Fruit fly (Drosophila melanogaster) whole organism, embryonic: ENCODE data around the gene heix.

Experiments used
- Abd-B ChIP-seq: fragments of 200-800 bp; sonication (Bioruptor generic); optimal IDR thresholded peaks from 2 replicates; lab custom pipeline; 2018; ENCODE audit warnings: missing biosample characterization, mild to moderate bottlenecking, missing genetic modification characterization, moderate library complexity
- B-H1 ChIP-seq: fragments of 200-800 bp; sonication (Bioruptor generic); IDR thresholded peaks from 3 replicates; pipeline ENCODE4 v1.3.6; 2022; ENCODE audit warnings: missing biosample characterization, missing genetic modification characterization
- Bgb ChIP-seq: fragments of 200-800 bp; sonication (Bioruptor generic); IDR thresholded peaks from 2 replicates; pipeline ENCODE4 v1.3.6; 2022; ENCODE audit warnings: missing biosample characterization, missing genetic modification characterization; ENCODE audit not compliant: partially characterized antibody
- BtbVII ChIP-seq: fragments of 200-800 bp; sonication (Bioruptor generic); optimal IDR thresholded peaks from 3 replicates; lab custom pipeline; 2017; ENCODE audit warnings: missing biosample characterization, mild to moderate bottlenecking, missing genetic modification characterization
- CG10147 ChIP-seq: fragments of 200-800 bp; sonication (Bioruptor generic); optimal IDR thresholded peaks from 2 replicates; lab custom pipeline; 2019; ENCODE audit warnings: missing biosample characterization, mild to moderate bottlenecking, missing genetic modification characterization, moderate library complexity
- CG10431 ChIP-seq: fragments of 200-800 bp; sonication (Bioruptor generic); optimal IDR thresholded peaks from 3 replicates; lab custom pipeline; 2018; ENCODE audit warnings: missing biosample characterization, mild to moderate bottlenecking, missing genetic modification characterization
- CG10654 ChIP-seq: fragments of 200-800 bp; sonication (Bioruptor generic); optimal IDR thresholded peaks from 2 replicates; lab custom pipeline; 2016; ENCODE audit warnings: missing biosample characterization, missing genetic modification characterization
- CG11093 ChIP-seq: fragments of 200-800 bp; sonication (Bioruptor generic); IDR thresholded peaks from 3 replicates; pipeline ENCODE4 v1.3.6; 2022; ENCODE audit warnings: missing biosample characterization, missing genetic modification characterization
- CG11723 ChIP-seq: fragments of 200-800 bp; sonication (Bioruptor generic); optimal IDR thresholded peaks from 2 replicates; lab custom pipeline; 2017; ENCODE audit warnings: missing biosample characterization, mild to moderate bottlenecking, missing genetic modification characterization
- CG14860 ChIP-seq: fragments of 200-800 bp; sonication (Bioruptor generic); IDR thresholded peaks from 3 replicates; pipeline ENCODE4 v1.3.6; 2022; ENCODE audit warnings: missing biosample characterization, missing genetic modification characterization; ENCODE audit not compliant: partially characterized antibody
- CG1602 ChIP-seq: fragments of 200-800 bp; sonication (Bioruptor generic); optimal IDR thresholded peaks from 3 replicates; lab custom pipeline; 2016; ENCODE audit warnings: missing biosample characterization, missing genetic modification characterization
- CG2120 ChIP-seq: fragments of 200-800 bp; sonication (Bioruptor generic); optimal IDR thresholded peaks from 3 replicates; lab custom pipeline; 2016; ENCODE audit warnings: missing biosample characterization, missing genetic modification characterization
- CG30020 ChIP-seq: fragments of 200-800 bp; optimal IDR thresholded peaks from 2 replicates; lab custom pipeline; 2019; ENCODE audit warnings: missing biosample characterization, mild to moderate bottlenecking, missing genetic modification characterization, moderate library complexity
- CG30431 ChIP-seq: fragments of 200-800 bp; sonication (Bioruptor generic); optimal IDR thresholded peaks from 2 replicates; lab custom pipeline; 2017; ENCODE audit warnings: missing biosample characterization, missing genetic modification characterization
- CG32767 ChIP-seq: fragments of 200-800 bp; sonication (Bioruptor generic); IDR thresholded peaks from 2 replicates; pipeline ENCODE4 v1.3.6; 2022; ENCODE audit warnings: missing biosample characterization, missing genetic modification characterization
- CG3726 ChIP-seq: fragments of 200-800 bp; sonication (Bioruptor generic); IDR thresholded peaks from 3 replicates; pipeline ENCODE4, ENCODE4 v1.3.6; 2022; ENCODE audit warnings: missing biosample characterization, missing genetic modification characterization
- CG42726 ChIP-seq: fragments of 200-800 bp; sonication (Bioruptor generic); IDR thresholded peaks from 2 replicates; pipeline ENCODE4 v1.3.6; 2022; ENCODE audit warnings: missing biosample characterization, missing genetic modification characterization; ENCODE audit not compliant: partially characterized antibody
- CG4282 ChIP-seq: fragments of 200-800 bp; sonication (Bioruptor generic); optimal IDR thresholded peaks from 2 replicates; lab custom pipeline; 2016; ENCODE audit warnings: missing biosample characterization, missing genetic modification characterization
- CG4328 ChIP-seq: fragments of 200-800 bp; sonication (Bioruptor generic); optimal IDR thresholded peaks from 3 replicates; lab custom pipeline; 2017; ENCODE audit warnings: missing biosample characterization, missing genetic modification reagents, missing genetic modification characterization
- CG6175 ChIP-seq: fragments of 200-800 bp; sonication (Bioruptor generic); IDR thresholded peaks from 3 replicates; pipeline ENCODE4 v1.3.6; 2022; ENCODE audit warnings: missing biosample characterization, missing genetic modification characterization
- CG7745 ChIP-seq: fragments of 200-800 bp; sonication (Bioruptor generic); optimal IDR thresholded peaks from 2 replicates; lab custom pipeline; 2018; ENCODE audit warnings: missing biosample characterization, mild to moderate bottlenecking, missing genetic modification characterization, moderate library complexity
- CG8388 ChIP-seq: fragments of 200-800 bp; sonication (Bioruptor generic); optimal IDR thresholded peaks from 2 replicates; lab custom pipeline; 2019; ENCODE audit warnings: missing biosample characterization, mild to moderate bottlenecking, missing genetic modification characterization, moderate library complexity
- CTCF ChIP-seq: fragments of 200-800 bp; sonication (Bioruptor generic); optimal IDR thresholded peaks from 2 replicates; lab custom pipeline; 2017; ENCODE audit warnings: missing biosample characterization, mild to moderate bottlenecking, missing genetic modification characterization, moderate library complexity
- Deaf1 ChIP-seq: fragments of 200-800 bp; optimal IDR thresholded peaks from 3 replicates; lab custom pipeline; 2019; ENCODE audit warnings: missing biosample characterization, mild to moderate bottlenecking, missing genetic modification characterization, moderate library complexity
- Eip74EF ChIP-seq, 2 experiments: fragments of 200-800 bp in 1 of 2; fragments of >200 bp in 1 of 2; sonication (Bioruptor generic) in 1 of 2; optimal IDR thresholded peaks; 2 replicates each; lab custom pipeline; 2017 to 2019; ENCODE audit warnings: missing biosample characterization in 2 of 2, missing genetic modification characterization in 2 of 2, mild to moderate bottlenecking in 1 of 2, moderate library complexity in 1 of 2
- HLHmδ ChIP-seq: fragments of 200-800 bp; sonication (Bioruptor generic); optimal IDR thresholded peaks from 2 replicates; lab custom pipeline; 2018; ENCODE audit warnings: missing biosample characterization, mild to moderate bottlenecking, missing genetic modification characterization, moderate library complexity
- Hr39 ChIP-seq: fragments of >200 bp; optimal IDR thresholded peaks from 2 replicates; lab custom pipeline; 2017
- Mad ChIP-seq: fragments of 200-800 bp; sonication (Bioruptor generic); optimal IDR thresholded peaks from 2 replicates; lab custom pipeline; 2016; ENCODE audit warnings: missing biosample characterization, missing genetic modification characterization
- Mrtf ChIP-seq: fragments of 200-800 bp; sonication (Bioruptor generic); IDR thresholded peaks from 3 replicates; pipeline ENCODE4 v1.3.6; 2022; ENCODE audit warnings: missing biosample characterization, missing genetic modification characterization
- NK7.1 ChIP-seq: fragments of 200-800 bp; sonication (Bioruptor generic); optimal IDR thresholded peaks from 3 replicates; lab custom pipeline; 2016; ENCODE audit warnings: missing biosample characterization, missing genetic modification characterization
- Opbp ChIP-seq: fragments of 200-800 bp; sonication (Bioruptor generic); IDR thresholded peaks from 3 replicates; pipeline ENCODE4 v1.3.6; 2022; ENCODE audit warnings: missing biosample characterization, missing genetic modification characterization; ENCODE audit not compliant: partially characterized antibody
- Sry-δ ChIP-seq: fragments of 200-800 bp; sonication (Bioruptor generic); optimal IDR thresholded peaks from 2 replicates; lab custom pipeline; 2016; ENCODE audit warnings: missing biosample characterization, missing genetic modification characterization
- abd-A ChIP-seq: fragments of 200-800 bp; sonication (Bioruptor generic); optimal IDR thresholded peaks from 3 replicates; lab custom pipeline; 2019; ENCODE audit warnings: missing biosample characterization, mild to moderate bottlenecking, missing genetic modification characterization, moderate library complexity
- caup ChIP-seq: fragments of 200-800 bp; sonication (Bioruptor generic); optimal IDR thresholded peaks from 3 replicates; lab custom pipeline; 2017; ENCODE audit warnings: missing biosample characterization, mild to moderate bottlenecking, missing genetic modification characterization, moderate library complexity; ENCODE audit not compliant: severe bottlenecking
- chif ChIP-seq, 2 experiments: fragments of 200-800 bp; sonication (Bioruptor generic); optimal IDR thresholded peaks; 3 replicates each; lab custom pipeline; 2016; ENCODE audit warnings: missing biosample characterization in 2 of 2, missing genetic modification characterization in 2 of 2
- dimm ChIP-seq: fragments of 200-800 bp; sonication (Bioruptor generic); IDR thresholded peaks from 2 replicates; pipeline ENCODE4 v1.3.6; 2022; ENCODE audit warnings: missing biosample characterization, missing genetic modification characterization
- ewg ChIP-seq: fragments of 200-800 bp; sonication (Bioruptor generic); optimal IDR thresholded peaks from 3 replicates; lab custom pipeline; 2017; ENCODE audit warnings: mild to moderate bottlenecking, missing biosample characterization, missing genetic modification reagents, missing genetic modification characterization
- fd64A ChIP-seq: fragments of 200-800 bp; sonication (Bioruptor generic); optimal IDR thresholded peaks from 3 replicates; lab custom pipeline; 2018; ENCODE audit warnings: missing biosample characterization, mild to moderate bottlenecking, missing genetic modification characterization
- fd96Cb ChIP-seq: fragments of 200-800 bp; sonication (Bioruptor generic); optimal IDR thresholded peaks from 2 replicates; lab custom pipeline; 2018; ENCODE audit warnings: missing biosample characterization, mild to moderate bottlenecking, missing genetic modification characterization, moderate library complexity
- grau ChIP-seq: fragments of 200-800 bp; optimal IDR thresholded peaks from 3 replicates; lab custom pipeline; 2019; ENCODE audit warnings: missing biosample characterization, mild to moderate bottlenecking, missing genetic modification characterization, moderate library complexity
- knrl ChIP-seq: fragments of 200-800 bp; sonication (Bioruptor generic); IDR thresholded peaks from 3 replicates; pipeline ENCODE4 v1.3.6; 2022; ENCODE audit warnings: missing biosample characterization, missing genetic modification characterization; ENCODE audit not compliant: partially characterized antibody
- lmd ChIP-seq: fragments of 200-800 bp; sonication (Bioruptor generic); IDR thresholded peaks from 2 replicates; pipeline ENCODE4 v1.3.6; 2022; ENCODE audit warnings: missing biosample characterization, missing genetic modification characterization
- oc ChIP-seq: fragments of 200-800 bp; sonication (Bioruptor generic); optimal IDR thresholded peaks from 2 replicates; lab custom pipeline; 2018; ENCODE audit warnings: missing biosample characterization, mild to moderate bottlenecking, missing genetic modification characterization, moderate library complexity
- pros ChIP-seq: fragments of 200-800 bp; sonication (Bioruptor generic); optimal IDR thresholded peaks from 3 replicates; lab custom pipeline; 2019; ENCODE audit warnings: missing biosample characterization, mild to moderate bottlenecking, missing genetic modification characterization, moderate library complexity
- repo ChIP-seq: fragments of 200-800 bp; sonication (Bioruptor generic); optimal IDR thresholded peaks from 2 replicates; lab custom pipeline; 2016; ENCODE audit warnings: missing biosample characterization, missing genetic modification characterization
- row ChIP-seq: fragments of 200-800 bp; sonication (Bioruptor generic); IDR thresholded peaks from 3 replicates; pipeline ENCODE4 v1.3.6; 2022; ENCODE audit warnings: missing biosample characterization, missing genetic modification characterization
- ssp ChIP-seq: fragments of 200-800 bp; sonication (Bioruptor generic); IDR thresholded peaks from 2 replicates; pipeline ENCODE4 v1.3.6; 2022; ENCODE audit warnings: missing biosample characterization, missing genetic modification characterization
- ttk ChIP-seq: fragments of 200-800 bp; sonication (Bioruptor generic); IDR thresholded peaks from 2 replicates; pipeline ENCODE4 v2.1.2; 2022; ENCODE audit warnings: missing biosample characterization, missing genetic modification characterization
- wek ChIP-seq: fragments of 200-800 bp; sonication (Bioruptor generic); optimal IDR thresholded peaks from 3 replicates; lab custom pipeline; 2018; ENCODE audit warnings: missing biosample characterization, mild to moderate bottlenecking, missing genetic modification characterization, moderate library complexity

heix gene

DNA sequence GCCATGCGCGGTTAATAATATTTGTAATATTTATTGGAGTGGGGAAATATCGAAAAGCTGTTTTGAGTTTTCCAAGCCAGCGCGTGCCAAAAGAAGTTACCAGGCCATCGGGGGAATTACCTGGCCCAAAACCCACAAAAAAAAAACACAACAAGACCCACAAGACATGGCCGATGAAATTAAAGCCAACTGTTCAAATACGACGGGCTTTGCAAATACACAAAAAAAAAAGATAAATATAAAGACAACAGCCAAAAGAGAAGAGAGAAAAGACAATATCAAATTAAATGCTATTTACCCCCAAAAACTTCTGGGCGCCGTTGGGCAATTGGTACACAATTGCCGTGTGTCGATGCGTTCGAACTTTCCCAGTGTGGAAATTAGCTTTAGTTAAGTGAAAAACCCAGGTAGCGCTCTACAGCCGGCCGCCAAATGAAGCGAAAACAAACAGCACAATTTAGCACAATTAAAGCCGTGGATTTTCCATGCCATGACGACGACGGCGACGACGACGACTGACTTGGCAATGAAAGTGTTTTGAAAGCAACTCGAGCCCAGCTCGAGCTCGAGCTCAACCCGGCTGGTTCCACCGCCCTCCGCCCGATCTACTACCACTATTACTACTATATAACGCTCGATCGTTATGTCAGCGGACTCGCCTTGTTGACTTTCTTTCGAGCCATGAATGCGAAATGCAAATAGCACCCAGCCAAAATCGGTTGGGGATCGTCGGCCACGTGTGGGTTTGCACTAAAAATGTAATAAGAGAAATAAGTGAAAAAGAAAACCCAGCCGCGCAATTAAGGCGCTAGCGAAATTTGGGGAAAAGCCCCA, 18.3 kb upstream of the heix start (continued):
- TF ChIP-seq CG11093 (GFP tag; lab: Robert Waterston, UW) = no peak
- TF ChIP-seq abd-A (tag; lab: Kevin White, UChicago) = no peak
- no peak for TF ChIP-seq pros (GFP tag; lab: Kevin White, UChicago)
- TF ChIP-seq row = no peak
- no peak for TF ChIP-seq Mad (GFP tag; lab: Kevin White, UChicago)
- peak; percentile 22 for TF ChIP-seq ewg (GFP tag; lab: Kevin White, UChicago)
- peak; percentile 39 for TF ChIP-seq fd64A
- no peak for TF ChIP-seq CG30020 (tag; lab: Kevin White, UChicago)
- TF ChIP-seq Bgb (GFP tag; lab: Robert Waterston, UW) = no peak
- no peak for TF ChIP-seq Opbp
- no peak for TF ChIP-seq chif (GFP tag; optimal IDR thresholded peaks at IDR 0.05; lab: Kevin White, UChicago)
- peak; percentile 41 for TF ChIP-seq CG10147 (GFP tag; lab: Kevin White, UChicago)
- TF ChIP-seq CG7745 (tag; lab: Kevin White, UChicago) = no peak
- TF ChIP-seq fd96Cb (tag; lab: Kevin White, UChicago) = no peak
- TF ChIP-seq CTCF (GFP tag; lab: Kevin White, UChicago) = no peak
- peak; percentile 40 for TF ChIP-seq CG4328 (GFP tag; lab: Kevin White, UChicago)
- peak; percentile 30; the same call in 1 of the 3 replicates for TF ChIP-seq B-H1 (GFP tag; lab: Robert Waterston, UW)
- TF ChIP-seq oc (tag; lab: Kevin White, UChicago) = no peak
- TF ChIP-seq Sry-δ (GFP tag; lab: Kevin White, UChicago) = no peak
- TF ChIP-seq CG10654 = peak; percentile 43
- no peak for TF ChIP-seq grau (tag; lab: Kevin White, UChicago)
- no peak for TF ChIP-seq Abd-B (GFP tag; lab: Kevin White, UChicago)
- no peak for TF ChIP-seq lmd (GFP tag; lab: Robert Waterston, UW)
- TF ChIP-seq HLHmδ = no peak
- no peak for TF ChIP-seq Deaf1 (tag; lab: Kevin White, UChicago)
- 0 out of 2 replicates have a peak, but pooled peaks have one; percentile 12 for TF ChIP-seq CG32767 (GFP tag; lab: Robert Waterston, UW)
- TF ChIP-seq Mrtf (GFP tag; lab: Robert Waterston, UW) = no peak
- TF ChIP-seq knrl (GFP tag; lab: Robert Waterston, UW) = no peak
- no peak for TF ChIP-seq Hr39 (lab: Kevin White, UChicago)
- TF ChIP-seq caup (GFP tag; lab: Kevin White, UChicago) = peak; percentile 84
- TF ChIP-seq Eip74EF (GFP tag; optimal IDR thresholded peaks at IDR 0.05; lab: Kevin White, UChicago) = no peak
- TF ChIP-seq ttk (GFP tag; lab: Robert Waterston, UW) = no peak; the same call in 1 of the 2 replicates
- TF ChIP-seq CG4282 (GFP tag; lab: Kevin White, UChicago) = no peak
- no peak for TF ChIP-seq CG11723 (GFP tag; lab: Kevin White, UChicago)
- peak; percentile 72 for TF ChIP-seq wek (GFP tag; lab: Kevin White, UChicago)
- TF ChIP-seq CG42726 (GFP tag; lab: Robert Waterston, UW) = no peak; the same call in 1 of the 2 replicates
- TF ChIP-seq CG1602 (GFP tag; lab: Kevin White, UChicago) = no peak
- TF ChIP-seq CG30431 (GFP tag; lab: Kevin White, UChicago) = no peak
- peak; percentile 63 for TF ChIP-seq BtbVII (GFP tag; lab: Kevin White, UChicago)
- TF ChIP-seq dimm (GFP tag; lab: Robert Waterston, UW) = no peak
- peak; percentile 16 for TF ChIP-seq repo (GFP tag; lab: Kevin White, UChicago)
- no peak for TF ChIP-seq ssp (GFP tag; lab: Robert Waterston, UW)
- TF ChIP-seq CG6175 = no peak
- peak; percentile 64 for TF ChIP-seq CG10431
- TF ChIP-seq NK7.1 (GFP tag; lab: Kevin White, UChicago) = peak; percentile 40
- peak; percentile 42 for TF ChIP-seq CG2120 (GFP tag; lab: Kevin White, UChicago)
- TF ChIP-seq CG14860 (GFP tag; lab: Robert Waterston, UW) = no peak
- no peak for TF ChIP-seq CG8388
- TF ChIP-seq CG3726 (GFP tag; lab: Robert Waterston, UW) = no peak
